Worm (Caenorhabditis elegans) whole organism, L4 larva: ENCODE measurements around the gene Y55F3BR.10.
A peak's percentile ranks its signal among the peaks of the same experiment; 100 is the strongest.

Experiments used
- F10B5.3 ChIP-seq: sonication (generic microtip); optimal IDR thresholded peaks from 2 replicates; lab custom pipeline; 2016; ENCODE audit warnings: mild to moderate bottlenecking, missing genetic modification characterization, missing compliant biosample characterization
- F49E8.2 ChIP-seq: sonication (generic microtip); optimal IDR thresholded peaks from 2 replicates; lab custom pipeline; 2016; ENCODE audit warnings: missing compliant biosample characterization, mild to moderate bottlenecking, missing genetic modification characterization, borderline replicate concordance
- T20F7.1 ChIP-seq: fragments of 200-800 bp; sonication (Bioruptor generic); optimal IDR thresholded peaks from 2 replicates; lab custom pipeline; 2018; ENCODE audit warnings: mild to moderate bottlenecking, missing genetic modification characterization, missing compliant biosample characterization
- Y48G9A.11 ChIP-seq: fragments of 200-800 bp; sonication (Bioruptor generic); IDR thresholded peaks from 2 replicates; pipeline ENCODE4 v1.3.6; 2022; ENCODE audit warnings: missing genetic modification reagents, missing genetic modification characterization, missing compliant biosample characterization
- Y5F2A.4 ChIP-seq: fragments of 200-800 bp; sonication (Bioruptor generic); optimal IDR thresholded peaks from 2 replicates; lab custom pipeline; 2018; ENCODE audit warnings: mild to moderate bottlenecking, missing genetic modification characterization, missing compliant biosample characterization
- ZK337.2 ChIP-seq: fragments of 200-800 bp; sonication (Bioruptor generic); IDR thresholded peaks from 2 replicates; pipeline ENCODE4 v1.3.6; 2022; ENCODE audit warnings: missing genetic modification reagents, missing genetic modification characterization, missing compliant biosample characterization
- ZK546.5 ChIP-seq, 2 experiments: sonication (generic microtip); optimal IDR thresholded peaks; 2 replicates each; lab custom pipeline; 2017; ENCODE audit warnings: missing biosample characterization in 2 of 2, missing genetic modification characterization in 2 of 2
- aha-1 ChIP-seq: fragments of 150-350 bp; peaks from one replicate; lab custom pipeline; 2014; ENCODE audit warnings: missing biosample characterization, missing genetic modification characterization
- ama-1 ChIP-seq: fragments of 150-350 bp; optimal IDR thresholded peaks from 2 replicates; lab custom pipeline; 2014; ENCODE audit warnings: inconsistent platforms, mixed read lengths
- arid-1 ChIP-seq: fragments of 200-800 bp; sonication (Bioruptor generic); conservative IDR thresholded peaks from 2 replicates; pipeline ENCODE4 v1.3.6; 2022; ENCODE audit warnings: missing genetic modification reagents, missing genetic modification characterization, missing compliant biosample characterization
- ceh-28 ChIP-seq: fragments of 150-350 bp; optimal IDR thresholded peaks from 2 replicates; lab custom pipeline; 2014; ENCODE audit warnings: missing biosample characterization, missing genetic modification reagents, missing genetic modification characterization
- cey-2 ChIP-seq: sonication (generic microtip); optimal IDR thresholded peaks from 3 replicates; lab custom pipeline; 2017; ENCODE audit warnings: missing genetic modification characterization, mild to moderate bottlenecking, missing compliant biosample characterization, antibody characterized with exemption, borderline replicate concordance; ENCODE audit not compliant: insufficient read depth
- ctbp-1 ChIP-seq: fragments of 200-800 bp; sonication (Bioruptor generic); IDR thresholded peaks from 2 replicates; pipeline ENCODE4 v1.3.6; 2022; ENCODE audit warnings: missing genetic modification reagents, missing genetic modification characterization, missing compliant biosample characterization
- daf-12 ChIP-seq: fragments of 150-350 bp; optimal IDR thresholded peaks from 2 replicates; lab custom pipeline; 2014; ENCODE audit warnings: missing biosample characterization, missing genetic modification reagents, missing genetic modification characterization
- daf-8 ChIP-seq: fragments of 200-800 bp; sonication (Bioruptor generic); IDR thresholded peaks from 2 replicates; pipeline ENCODE4 v1.3.6; 2022; ENCODE audit warnings: missing genetic modification characterization, missing compliant biosample characterization
- dpl-1 ChIP-seq: fragments of 150-350 bp; optimal IDR thresholded peaks from 2 replicates; lab custom pipeline; 2014; ENCODE audit warnings: missing biosample characterization, missing genetic modification reagents, missing genetic modification characterization
- duxl-1 ChIP-seq: sonication (generic microtip); optimal IDR thresholded peaks from 2 replicates; lab custom pipeline; 2016; ENCODE audit warnings: mild to moderate bottlenecking, missing genetic modification characterization, moderate library complexity, missing compliant biosample characterization; ENCODE audit not compliant: poor library complexity
- hif-1 ChIP-seq, 2 experiments: sonication (generic microtip); optimal IDR thresholded peaks; 2 replicates each; lab custom pipeline; 2016 to 2017; ENCODE audit warnings: missing compliant biosample characterization in 2 of 2, missing genetic modification characterization in 2 of 2, missing genetic modification reagents in 2 of 2, missing genotype in 2 of 2, mild to moderate bottlenecking in 1 of 2
- hlh-11 ChIP-seq: fragments of 200-800 bp; sonication (Bioruptor generic); optimal IDR thresholded peaks from 2 replicates; lab custom pipeline; 2018; ENCODE audit warnings: mild to moderate bottlenecking, missing genetic modification characterization, missing compliant biosample characterization
- hlh-30 ChIP-seq: sonication (generic microtip); optimal IDR thresholded peaks from 2 replicates; lab custom pipeline; 2017; ENCODE audit warnings: antibody characterized with exemption, mild to moderate bottlenecking, missing genetic modification characterization, missing compliant biosample characterization; ENCODE audit not compliant: insufficient read depth
- lin-38 ChIP-seq: fragments of 200-800 bp; sonication (Bioruptor generic); IDR thresholded peaks from 2 replicates; pipeline ENCODE4 v1.3.6; 2022; ENCODE audit warnings: missing genetic modification reagents, missing genetic modification characterization, missing compliant biosample characterization
- lin-39 ChIP-seq: fragments of 150-350 bp; optimal IDR thresholded peaks from 2 replicates; lab custom pipeline; 2014; ENCODE audit warnings: missing biosample characterization, missing genetic modification reagents, missing genetic modification characterization
- lir-3 ChIP-seq: sonication (generic microtip); optimal IDR thresholded peaks from 2 replicates; lab custom pipeline; 2016; ENCODE audit warnings: mild to moderate bottlenecking, missing genetic modification characterization, missing compliant biosample characterization
- mdl-1 ChIP-seq, 2 experiments: fragments of 150-350 bp in 1 of 2; sonication (generic microtip) in 1 of 2; optimal IDR thresholded peaks; 2 replicates each; lab custom pipeline; 2014 to 2017; ENCODE audit warnings: missing biosample characterization in 2 of 2, missing genetic modification characterization in 2 of 2
- mxl-3 ChIP-seq: fragments of 200-800 bp; sonication (Bioruptor generic); optimal IDR thresholded peaks from 2 replicates; lab custom pipeline; 2018; ENCODE audit warnings: mild to moderate bottlenecking, missing genetic modification characterization, missing compliant biosample characterization
- nhr-10 ChIP-seq: fragments of 150-350 bp; optimal IDR thresholded peaks from 2 replicates; lab custom pipeline; 2014; ENCODE audit warnings: missing biosample characterization, missing genetic modification characterization
- nhr-111 ChIP-seq: fragments of 200-800 bp; sonication (Bioruptor generic); optimal IDR thresholded peaks from 2 replicates; lab custom pipeline; 2018; ENCODE audit warnings: mild to moderate bottlenecking, missing genetic modification characterization, missing compliant biosample characterization
- nhr-25 ChIP-seq: sonication (generic microtip); optimal IDR thresholded peaks from 2 replicates; lab custom pipeline; 2017; ENCODE audit warnings: missing genetic modification characterization, mild to moderate bottlenecking, missing compliant biosample characterization, antibody characterized with exemption, moderate library complexity, borderline replicate concordance; ENCODE audit not compliant: insufficient read depth
- nhr-28 ChIP-seq: fragments of 150-350 bp; optimal IDR thresholded peaks from 2 replicates; lab custom pipeline; 2014; ENCODE audit warnings: missing biosample characterization, missing genetic modification characterization
- nhr-41 ChIP-seq: fragments of 200-800 bp; sonication (Bioruptor generic); IDR thresholded peaks from 2 replicates; pipeline ENCODE4 v1.3.6; 2022; ENCODE audit warnings: missing genetic modification reagents, missing genetic modification characterization, missing compliant biosample characterization
- nhr-77 ChIP-seq: fragments of 150-350 bp; optimal IDR thresholded peaks from 2 replicates; lab custom pipeline; 2014; ENCODE audit warnings: missing biosample characterization, missing genetic modification characterization
- pha-4 ChIP-seq, 2 experiments: fragments of 150-350 bp in 1 of 2; fragments of 200-800 bp in 1 of 2; sonication (Bioruptor generic) in 1 of 2; IDR thresholded peaks in 1 of 2; optimal IDR thresholded peaks in 1 of 2; 2 replicates each; pipeline versions ENCODE4 v1.3.6 to Lab custom; 2014 to 2022; ENCODE audit warnings: missing genetic modification characterization in 2 of 2, missing genetic modification reagents in 2 of 2, missing biosample characterization in 1 of 2, missing compliant biosample characterization in 1 of 2
- php-3 ChIP-seq: fragments of 200-800 bp; sonication (Bioruptor generic); IDR thresholded peaks from 2 replicates; pipeline ENCODE4 v1.3.6; 2022; ENCODE audit warnings: missing genetic modification reagents, missing genetic modification characterization, missing compliant biosample characterization
- unc-130 ChIP-seq: sonication (generic microtip); optimal IDR thresholded peaks from 2 replicates; lab custom pipeline; 2016; ENCODE audit warnings: missing genetic modification reagents, missing genetic modification characterization, missing compliant biosample characterization
- zag-1 ChIP-seq: fragments of 150-350 bp; optimal IDR thresholded peaks from 2 replicates; lab custom pipeline; 2014; ENCODE audit warnings: missing biosample characterization, missing genetic modification characterization
- zfp-2 ChIP-seq: sonication (generic microtip); optimal IDR thresholded peaks from 2 replicates; lab custom pipeline; 2016; ENCODE audit warnings: mild to moderate bottlenecking, missing genetic modification characterization, missing compliant biosample characterization
- ztf-11 ChIP-seq: fragments of 150-350 bp; optimal IDR thresholded peaks from 2 replicates; lab custom pipeline; 2014; ENCODE audit warnings: missing biosample characterization, missing genetic modification characterization

The Y55F3BR.10 gene

DNA sequence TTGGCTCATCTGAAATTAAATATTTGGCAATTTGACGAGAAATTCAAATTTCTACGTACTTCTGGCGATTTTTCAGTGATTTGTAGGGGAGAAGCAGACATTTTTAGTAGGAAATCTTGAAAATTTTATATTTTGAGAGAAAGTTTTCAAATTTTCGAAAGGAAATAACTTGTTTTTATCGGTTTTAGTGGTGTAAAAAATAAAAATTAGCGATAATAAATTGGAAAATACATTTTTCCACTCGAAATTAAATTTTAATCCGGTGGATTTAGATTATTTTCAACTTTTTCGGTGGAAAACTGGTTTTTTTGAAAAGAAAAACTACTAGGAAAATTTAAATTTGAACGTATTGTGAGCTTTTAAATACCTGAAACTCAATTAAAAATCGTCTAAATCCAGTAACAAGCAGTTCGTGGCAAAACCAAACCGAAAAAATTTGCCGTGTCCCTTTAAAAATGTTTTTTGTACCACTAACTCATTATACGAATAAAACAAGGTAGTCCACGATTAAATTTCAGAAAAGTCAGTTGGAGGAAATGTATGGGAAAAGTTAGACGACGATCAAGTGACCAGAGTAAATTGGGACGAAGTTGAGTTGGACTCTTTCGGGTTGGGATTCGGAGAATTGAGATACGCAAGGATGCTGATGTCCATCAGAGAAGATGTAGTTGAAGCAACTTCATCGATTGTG lies at the start of gene Y55F3BR.10, which contains the start of gene madf-1:
Y55F3BR.10 (plus strand) TSS at position 641 of the 691 bp plus-strand sequence.
madf-1 (minus strand) TSS at position 101 of the 691 bp plus-strand sequence.
- TF ChIP-seq unc-130 (GFP tag; lab: Kevin White, UChicago) (no peak), hlh-30 (tag; lab: Kevin White, UChicago) (no peak), nhr-111 (GFP tag; lab: Kevin White, UChicago) (no peak), lin-39 (tag; lab: Kevin White, UChicago) (no peak), F10B5.3 (tag; lab: Kevin White, UChicago) (no peak), daf-12 (tag; lab: Kevin White, UChicago) (no peak), nhr-77 (tag; lab: Kevin White, UChicago) (no peak)

DNA sequence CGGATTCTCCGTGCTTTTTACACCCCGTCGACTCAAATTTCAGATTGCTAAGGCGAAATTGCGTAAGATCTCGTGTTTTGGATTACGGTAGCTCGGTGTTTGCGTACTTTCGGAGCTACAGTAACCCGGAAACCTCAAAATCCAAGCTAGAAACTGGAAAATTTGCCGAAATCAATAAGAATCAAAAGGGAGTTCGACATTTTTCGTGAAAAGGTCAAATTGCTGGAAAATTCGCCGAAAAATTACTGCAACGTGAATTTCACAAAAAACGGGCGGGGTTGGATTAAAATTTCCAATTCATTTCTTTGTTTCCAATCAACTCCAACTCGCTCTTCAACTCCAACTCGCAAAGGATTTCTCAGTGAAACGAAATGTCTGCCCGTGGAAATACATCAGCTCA lies 44.5 kb upstream of the Y55F3BR.10 start, which contains the start of gene F56B3.6:
F56B3.6 (plus strand) TSS at position 301 of the 400 bp plus-strand sequence.
- TF ChIP-seq pha-4 (GFP tag; IDR thresholded peaks at IDR 0.05; lab: Robert Waterston, UW) (no peak), pha-4 (tag; optimal IDR thresholded peaks at IDR 0.05; lab: Kevin White, UChicago) (no peak), hif-1 (tag; optimal IDR thresholded peaks at IDR 0.05; lab: Kevin White, UChicago) (no peak), hlh-11 (no peak), Y5F2A.4 (GFP tag; lab: Kevin White, UChicago) (no peak), nhr-28 (no peak)

DNA sequence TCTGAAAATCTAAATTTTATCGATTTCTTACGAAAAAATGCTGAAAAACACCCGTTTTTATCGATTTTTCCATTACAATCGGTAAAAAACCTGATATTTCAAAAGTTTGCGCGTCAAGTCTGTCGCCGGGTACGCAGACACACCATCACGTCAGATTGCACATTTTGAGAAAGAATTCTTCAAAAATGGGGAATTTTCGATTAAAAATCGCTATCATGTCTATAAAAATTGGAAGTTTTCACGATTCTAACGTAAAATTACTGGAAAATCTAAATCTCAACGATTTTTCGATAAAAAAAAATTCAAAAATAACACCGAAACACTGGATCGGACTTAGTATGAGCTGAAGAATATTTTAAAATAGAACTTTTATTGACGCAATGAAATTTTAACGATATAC lies 38.0 kb upstream of the Y55F3BR.10 start, which contains the start of gene F56B3.4:
F56B3.4 (minus strand) TSS at position 1 of the 400 bp plus-strand sequence.
- TF ChIP-seq mxl-3 (no peak), aha-1 (peak; percentile 42), mdl-1 (tag; optimal IDR thresholded peaks at IDR 0.05; lab: Kevin White, UChicago) (no peak), cey-2 (tag; lab: Kevin White, UChicago) (no peak), hif-1 (tag; optimal IDR thresholded peaks at IDR 0.05; lab: Kevin White, UChicago) (no peak), zag-1 (no peak), dpl-1 (GFP tag; lab: Kevin White, UChicago) (no peak), hlh-30 (tag; lab: Kevin White, UChicago) (no peak), ctbp-1 (no peak), ZK337.2 (GFP tag; lab: Robert Waterston, UW) (no peak), nhr-25 (no peak), T20F7.1 (GFP tag; lab: Kevin White, UChicago) (no peak), lin-38 (peak; percentile 57), daf-8 (GFP tag; lab: Robert Waterston, UW) (no peak), F49E8.2 (tag; lab: Kevin White, UChicago) (no peak), hlh-11 (no peak), Y48G9A.11 (GFP tag; lab: Robert Waterston, UW) (peak; percentile 41; the same call in 1 of the 2 replicates), ceh-28 (peak; percentile 17), nhr-77 (tag; lab: Kevin White, UChicago) (no peak), php-3 (GFP tag; lab: Robert Waterston, UW) (no peak), nhr-10 (no peak), ama-1 (peak; percentile 20), zfp-2 (tag; lab: Kevin White, UChicago) (no peak), ztf-11 (tag; lab: Kevin White, UChicago) (no peak)

DNA sequence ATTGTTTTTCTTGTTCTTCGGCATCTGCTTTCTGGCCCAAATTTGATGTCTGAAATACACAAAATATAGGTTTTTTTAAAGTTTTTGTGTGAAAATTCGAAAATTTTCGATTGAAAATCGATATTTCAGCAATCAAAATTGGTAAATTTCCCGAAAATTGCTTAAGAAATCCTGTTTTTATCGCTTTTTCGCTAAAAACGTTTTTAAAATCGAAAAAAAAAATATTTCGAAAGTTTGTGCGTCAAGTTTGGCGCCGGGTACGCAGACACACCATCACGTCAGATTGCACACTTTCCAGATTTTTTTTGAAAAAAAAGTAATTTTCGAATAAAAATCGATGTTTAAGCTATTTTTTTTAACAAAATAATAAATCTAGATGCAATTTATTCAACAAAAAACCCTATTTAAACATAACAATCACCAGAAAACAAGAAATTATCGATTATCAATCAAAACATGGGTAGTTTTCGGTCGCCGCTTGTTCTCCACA lies 36.8 kb upstream of the Y55F3BR.10 start, which contains the start of gene skr-18:
skr-18 (minus strand) TSS at position 51 of the 490 bp plus-strand sequence.
- TF ChIP-seq duxl-1 (tag; lab: Kevin White, UChicago) (no peak), arid-1 (GFP tag; lab: Robert Waterston, UW) (peak; percentile 47; the same call in 1 of the 2 replicates), nhr-41 (GFP tag; lab: Robert Waterston, UW) (no peak), lin-38 (peak; percentile 65), lir-3 (tag; lab: Kevin White, UChicago) (no peak), ZK546.5 (tag; optimal IDR thresholded peaks at IDR 0.05; lab: Kevin White, UChicago) (no peak)
